Fruit fly (Drosophila melanogaster) Kc167 (cell line): ENCODE results near the gene lwr.

Experiments
- Myc ChIP-seq: fragments of >200 bp; optimal IDR thresholded peaks from 2 replicates; lab custom pipeline; 2017; ENCODE audit warnings: missing external identifiers
- Sin3A ChIP-seq: fragments of >200 bp; optimal IDR thresholded peaks from 2 replicates; lab custom pipeline; 2018; ENCODE audit warnings: missing external identifiers
- h ChIP-seq: fragments of >200 bp; optimal IDR thresholded peaks from 3 replicates; lab custom pipeline; 2018; ENCODE audit warnings: missing external identifiers
- insv ChIP-seq: fragments of >200 bp; optimal IDR thresholded peaks from 3 replicates; lab custom pipeline; 2018; ENCODE audit warnings: missing external identifiers
- psq ChIP-seq: fragments of >200 bp; optimal IDR thresholded peaks from 2 replicates; lab custom pipeline; 2017; ENCODE audit warnings: missing external identifiers
- ttk ChIP-seq: sonication (Bioruptor generic); optimal IDR thresholded peaks from 2 replicates; lab custom pipeline; 2017; ENCODE audit warnings: missing external identifiers

lwr gene

dm6 chr2L:518620-518913, 23.8 kb downstream of the lwr start:
- no peak for TF ChIP-seq insv
- no peak for TF ChIP-seq Myc (lab: Kevin White, UChicago)
- no peak for TF ChIP-seq Sin3A (lab: Kevin White, UChicago)
- TF ChIP-seq psq (lab: Kevin White, UChicago) = no peak
- no peak for TF ChIP-seq ttk (lab: Kevin White, UChicago)
- TF ChIP-seq h (lab: Kevin White, UChicago) = no peak

dm6 chr2L:517911-518619, 24.3 kb downstream of the lwr start:
- TF ChIP-seq insv = no peak
- TF ChIP-seq psq (lab: Kevin White, UChicago) = no peak
- TF ChIP-seq h (lab: Kevin White, UChicago) = no peak

dm6 chr2L:516032-516993, 26.1 kb downstream of the lwr start:
- TF ChIP-seq h (lab: Kevin White, UChicago) (no peak), Sin3A (lab: Kevin White, UChicago) (no peak), psq (lab: Kevin White, UChicago) (no peak), ttk (lab: Kevin White, UChicago) (no peak), insv (no peak), Myc (lab: Kevin White, UChicago) (no peak)

dm6 chr2L:514124-514818, 28.1 kb downstream of the lwr start:
- TF ChIP-seq insv = no peak

dm6 chr2L:513035-513434, 29.3 kb downstream of the lwr start:
- TF ChIP-seq h (lab: Kevin White, UChicago) = no peak
- TF ChIP-seq Sin3A (lab: Kevin White, UChicago) = no peak
- no peak for TF ChIP-seq psq (lab: Kevin White, UChicago)
- no peak for TF ChIP-seq Myc (lab: Kevin White, UChicago)
- TF ChIP-seq insv = no peak
- TF ChIP-seq ttk (lab: Kevin White, UChicago) = no peak

dm6 chr2L:512028-512427, 30.4 kb downstream of the lwr start:
- no peak for TF ChIP-seq insv
- TF ChIP-seq psq (lab: Kevin White, UChicago) = no peak
- no peak for TF ChIP-seq ttk (lab: Kevin White, UChicago)
- TF ChIP-seq Myc (lab: Kevin White, UChicago) = no peak
- no peak for TF ChIP-seq Sin3A (lab: Kevin White, UChicago)
- TF ChIP-seq h (lab: Kevin White, UChicago) = no peak

- TF ChIP-seq insv (no peak), Sin3A (lab: Kevin White, UChicago) (no peak), Myc (lab: Kevin White, UChicago) (no peak), ttk (lab: Kevin White, UChicago) (no peak), psq (lab: Kevin White, UChicago) (no peak), h (lab: Kevin White, UChicago) (no peak)
These were observed 31.8 kb downstream of the lwr start for dm6 chr2L:510534-511014.

- TF ChIP-seq Myc (lab: Kevin White, UChicago) = no peak
These were observed 35.2 kb downstream of the lwr start for dm6 chr2L:507169-507568.

dm6 chr2L:506443-506842, 35.9 kb downstream of the lwr start:
- TF ChIP-seq Myc (lab: Kevin White, UChicago) = no peak
- no peak for TF ChIP-seq ttk (lab: Kevin White, UChicago)
- TF ChIP-seq insv = no peak
- no peak for TF ChIP-seq Sin3A (lab: Kevin White, UChicago)
- TF ChIP-seq h (lab: Kevin White, UChicago) = no peak
- TF ChIP-seq psq (lab: Kevin White, UChicago) = no peak

- no peak for TF ChIP-seq h (lab: Kevin White, UChicago)
- TF ChIP-seq insv = no peak
- TF ChIP-seq Sin3A (lab: Kevin White, UChicago) = no peak
- no peak for TF ChIP-seq ttk (lab: Kevin White, UChicago)
- no peak for TF ChIP-seq psq (lab: Kevin White, UChicago)
- no peak for TF ChIP-seq Myc (lab: Kevin White, UChicago)
These were observed 37.4 kb downstream of the lwr start for dm6 chr2L:505009-505408.

- TF ChIP-seq h (lab: Kevin White, UChicago) (no peak), ttk (lab: Kevin White, UChicago) (no peak), Sin3A (lab: Kevin White, UChicago) (no peak), insv (no peak), psq (lab: Kevin White, UChicago) (no peak), Myc (lab: Kevin White, UChicago) (no peak)
These were observed 40.8 kb downstream of the lwr start for dm6 chr2L:501622-502021.

- TF ChIP-seq Myc (lab: Kevin White, UChicago) (no peak), insv (no peak), h (lab: Kevin White, UChicago) (no peak), psq (lab: Kevin White, UChicago) (no peak), Sin3A (lab: Kevin White, UChicago) (no peak), ttk (lab: Kevin White, UChicago) (no peak)
These were observed 42.4 kb downstream of the lwr start for dm6 chr2L:499939-500338.
